Worm (Caenorhabditis elegans): ENCODE results near the gene T06D4.2.

The T06D4.2 gene

ce11 chrII:3375302-3375701 is 10.4 kb downstream of the T06D4.2 start:
- TF ChIP-seq dve-1 (tag; optimal IDR thresholded peaks at IDR 0.05) (no peak), pag-3 (tag; optimal IDR thresholded peaks at IDR 0.05; ENCODE audit: borderline replicate concordance) (no peak), lin-11 (tag; optimal IDR thresholded peaks at IDR 0.05) (no peak), elt-4 (tag; optimal IDR thresholded peaks at IDR 0.05) (no peak), lim-6 (tag; optimal IDR thresholded peaks at IDR 0.05) (no peak), unc-55 (GFP tag; optimal IDR thresholded peaks at IDR 0.05) (no peak), fkh-6 (tag; optimal IDR thresholded peaks at IDR 0.05) (no peak), hlh-30 (tag; optimal IDR thresholded peaks at IDR 0.05; ENCODE audit: insufficient read depth) (no peak), hlh-15 (tag; optimal IDR thresholded peaks at IDR 0.05) (no peak), gmeb-2 (tag; optimal IDR thresholded peaks at IDR 0.05) (no peak), unc-42 (tag; optimal IDR thresholded peaks at IDR 0.05) (no peak), K09A11.1 (tag; optimal IDR thresholded peaks at IDR 0.05; ENCODE audit: insufficient read depth) (no peak), ceh-30 (tag; optimal IDR thresholded peaks at IDR 0.05) (no peak), ahr-1 (tag; optimal IDR thresholded peaks at IDR 0.05) (no peak), pros-1 (tag; optimal IDR thresholded peaks at IDR 0.05) (no peak), unc-86 (tag; optimal IDR thresholded peaks at IDR 0.05) (no peak), pat-9 (tag; optimal IDR thresholded peaks at IDR 0.05) (no peak), ceh-45 (GFP tag; IDR thresholded peaks at IDR 0.05) (no peak), ztf-16 (tag; optimal IDR thresholded peaks at IDR 0.05) (no peak)

ce11 chrII:3374779-3375178 is 10.9 kb downstream of the T06D4.2 start, which contains the start of gene bath-10:
Gene bath-10, plus strand, starts transcription at chrII:3375079.
- no peak for TF ChIP-seq ceh-18 (tag; optimal IDR thresholded peaks at IDR 0.05)
- TF ChIP-seq elt-2 (tag; optimal IDR thresholded peaks at IDR 0.05), result no peak
- no peak for TF ChIP-seq ceh-2 (tag; optimal IDR thresholded peaks at IDR 0.05)
- no peak for TF ChIP-seq ceh-31 (tag; optimal IDR thresholded peaks at IDR 0.05)
- no peak for TF ChIP-seq hlh-13 (GFP tag; optimal IDR thresholded peaks at IDR 0.05)
- TF ChIP-seq hlh-15 (tag; optimal IDR thresholded peaks at IDR 0.05), result no peak
- TF ChIP-seq C38D4.7 (GFP tag; optimal IDR thresholded peaks at IDR 0.05), result no peak
- no peak for TF ChIP-seq unc-86 (tag; optimal IDR thresholded peaks at IDR 0.05)
- no peak for TF ChIP-seq nhr-232 (tag; optimal IDR thresholded peaks at IDR 0.05)
- no peak for TF ChIP-seq pqm-1 (tag; optimal IDR thresholded peaks at IDR 0.05)
- TF ChIP-seq unc-55 (GFP tag; optimal IDR thresholded peaks at IDR 0.05), result no peak
- no peak for TF ChIP-seq K02D7.2 (tag; optimal IDR thresholded peaks at IDR 0.05)
- no peak for TF ChIP-seq T23F11.4 (GFP tag; optimal IDR thresholded peaks at IDR 0.05)
- TF ChIP-seq ceh-19 (GFP tag; optimal IDR thresholded peaks at IDR 0.05), result no peak
- TF ChIP-seq fkh-6 (tag; optimal IDR thresholded peaks at IDR 0.05), result no peak
- TF ChIP-seq gmeb-2 (tag; optimal IDR thresholded peaks at IDR 0.05), result no peak

DNA sequence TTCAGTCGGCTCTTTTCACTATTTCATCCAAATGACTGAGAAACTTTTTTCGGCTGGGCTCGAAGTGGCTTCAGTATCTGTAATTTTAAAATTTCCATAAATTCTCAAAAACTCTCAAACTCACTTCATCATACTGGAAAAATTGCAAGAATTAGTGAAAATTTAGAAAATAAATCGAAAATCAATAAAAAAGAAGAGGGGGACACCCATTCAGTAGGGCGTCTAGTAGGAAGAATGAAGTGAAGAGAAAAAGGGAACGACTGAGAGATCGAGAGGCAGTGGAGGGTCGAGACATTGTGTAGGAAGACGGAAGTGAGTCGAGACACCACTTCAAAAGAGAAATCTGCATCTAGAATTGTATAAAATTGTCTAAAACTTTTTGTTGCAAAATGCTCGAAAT is 11.8 kb downstream of the T06D4.2 start:
- TF ChIP-seq ahr-1 (tag; optimal IDR thresholded peaks at IDR 0.05) (no peak), unc-86 (tag; optimal IDR thresholded peaks at IDR 0.05) (no peak), gmeb-2 (tag; optimal IDR thresholded peaks at IDR 0.05) (no peak), syd-9 (tag; optimal IDR thresholded peaks at IDR 0.05) (no peak), hlh-8 (tag; optimal IDR thresholded peaks at IDR 0.05) (no peak), ceh-48 (tag; optimal IDR thresholded peaks at IDR 0.05) (peak; percentile 96), ceh-31 (tag; optimal IDR thresholded peaks at IDR 0.05) (peak; percentile 24), madf-2 (tag; optimal IDR thresholded peaks at IDR 0.05) (no peak), C38D4.7 (GFP tag; optimal IDR thresholded peaks at IDR 0.05) (no peak), unc-55 (GFP tag; optimal IDR thresholded peaks at IDR 0.05) (no peak), ceh-6 (GFP tag; optimal IDR thresholded peaks at IDR 0.05) (no peak), C08G9.2 (tag; optimal IDR thresholded peaks at IDR 0.05) (no peak), ztf-16 (tag; optimal IDR thresholded peaks at IDR 0.05) (no peak), pha-4 (tag; optimal IDR thresholded peaks at IDR 0.05) (no peak), unc-42 (tag; optimal IDR thresholded peaks at IDR 0.05) (peak; percentile 43), ceh-2 (tag; optimal IDR thresholded peaks at IDR 0.05) (no peak), sox-2 (GFP tag; IDR thresholded peaks at IDR 0.05) (no peak), dmd-4 (tag; optimal IDR thresholded peaks at IDR 0.05; ENCODE audit: borderline replicate concordance) (no peak), mec-3 (tag; optimal IDR thresholded peaks at IDR 0.05; ENCODE audit: borderline replicate concordance) (no peak), nfya-1 (tag; optimal IDR thresholded peaks at IDR 0.05) (peak; percentile 43)
